Fruit fly (Drosophila melanogaster) whole organism, embryonic: ENCODE results near the gene DCP2.

Experiments used
- Ada2b ChIP-seq: fragments of 200-800 bp; sonication (Bioruptor generic); IDR thresholded peaks from 2 replicates; pipeline ENCODE4 v1.3.6; 2022; ENCODE audit warnings: missing biosample characterization, missing genetic modification characterization
- Bgb ChIP-seq: fragments of 200-800 bp; sonication (Bioruptor generic); IDR thresholded peaks from 2 replicates; pipeline ENCODE4 v1.3.6; 2022; ENCODE audit warnings: missing biosample characterization, missing genetic modification characterization; ENCODE audit not compliant: partially characterized antibody
- CG10209 ChIP-seq: fragments of 200-800 bp; sonication (Bioruptor generic); optimal IDR thresholded peaks from 3 replicates; lab custom pipeline; 2017; ENCODE audit warnings: missing biosample characterization, mild to moderate bottlenecking, missing genetic modification characterization, missing genetic modification reagents
- CG10543 ChIP-seq: fragments of 200-800 bp; sonication (Bioruptor generic); optimal IDR thresholded peaks from 3 replicates; lab custom pipeline; 2017; ENCODE audit warnings: missing biosample characterization, mild to moderate bottlenecking, missing genetic modification characterization, moderate library complexity
- CG10959 ChIP-seq: fragments of 200-800 bp; sonication (Bioruptor generic); IDR thresholded peaks from 2 replicates; pipeline ENCODE4 v1.3.6; 2022; ENCODE audit warnings: missing biosample characterization, missing genetic modification characterization
- CG11695 ChIP-seq: fragments of 200-800 bp; sonication (Bioruptor generic); IDR thresholded peaks from 3 replicates; pipeline ENCODE4 v1.3.6; 2022; ENCODE audit warnings: missing biosample characterization, missing genetic modification characterization
- CG12155 ChIP-seq: fragments of 200-800 bp; sonication (Bioruptor generic); optimal IDR thresholded peaks from 3 replicates; lab custom pipeline; 2016; ENCODE audit warnings: missing biosample characterization, missing genetic modification characterization
- CG12659 ChIP-seq: fragments of 200-800 bp; sonication (Bioruptor generic); optimal IDR thresholded peaks from 3 replicates; lab custom pipeline; 2017; ENCODE audit warnings: mild to moderate bottlenecking, missing biosample characterization, missing genetic modification reagents, missing genetic modification characterization
- CG12942 ChIP-seq: fragments of 200-800 bp; sonication (Bioruptor generic); optimal IDR thresholded peaks from 3 replicates; lab custom pipeline; 2016; ENCODE audit warnings: missing biosample characterization, missing genetic modification characterization
- CG14050 ChIP-seq: fragments of 200-800 bp; sonication (Bioruptor generic); IDR thresholded peaks from 3 replicates; pipeline ENCODE4 v1.3.6; 2022; ENCODE audit warnings: missing biosample characterization, missing genetic modification characterization
- CG14965 ChIP-seq: fragments of 200-800 bp; sonication (Bioruptor generic); optimal IDR thresholded peaks from 2 replicates; lab custom pipeline; 2016; ENCODE audit warnings: missing biosample characterization, missing genetic modification characterization, borderline replicate concordance
- CG1647 ChIP-seq: fragments of 200-800 bp; sonication (Bioruptor generic); optimal IDR thresholded peaks from 3 replicates; lab custom pipeline; 2016; ENCODE audit warnings: missing biosample characterization, missing genetic modification characterization
- CG17186 ChIP-seq: fragments of 200-800 bp; sonication (Bioruptor generic); optimal IDR thresholded peaks from 3 replicates; lab custom pipeline; 2017; ENCODE audit warnings: missing biosample characterization, missing genetic modification reagents, missing genetic modification characterization
- CG17612 ChIP-seq: fragments of 200-800 bp; sonication (Bioruptor generic); IDR thresholded peaks from 2 replicates; pipeline ENCODE4 v1.3.6; 2022; ENCODE audit warnings: missing biosample characterization, missing genetic modification characterization
- CG1832 ChIP-seq: fragments of 200-800 bp; sonication (Bioruptor generic); optimal IDR thresholded peaks from 2 replicates; lab custom pipeline; 2017; ENCODE audit warnings: missing biosample characterization, mild to moderate bottlenecking, missing genetic modification characterization, inconsistent platforms
- CG2120 ChIP-seq: fragments of 200-800 bp; sonication (Bioruptor generic); optimal IDR thresholded peaks from 3 replicates; lab custom pipeline; 2016; ENCODE audit warnings: missing biosample characterization, missing genetic modification characterization
- CG2678 ChIP-seq: fragments of 200-800 bp; sonication (Bioruptor generic); optimal IDR thresholded peaks from 3 replicates; lab custom pipeline; 2019; ENCODE audit warnings: missing biosample characterization, mild to moderate bottlenecking, missing genetic modification characterization, moderate library complexity
- CG3838 ChIP-seq: fragments of 200-800 bp; sonication (Bioruptor generic); optimal IDR thresholded peaks from 3 replicates; lab custom pipeline; 2016; ENCODE audit warnings: missing biosample characterization, missing genetic modification characterization
- CG3995 ChIP-seq: fragments of 200-800 bp; sonication (Bioruptor generic); optimal IDR thresholded peaks from 3 replicates; lab custom pipeline; 2016; ENCODE audit warnings: missing biosample characterization, missing genetic modification characterization
- CG4282 ChIP-seq: fragments of 200-800 bp; sonication (Bioruptor generic); optimal IDR thresholded peaks from 2 replicates; lab custom pipeline; 2016; ENCODE audit warnings: missing biosample characterization, missing genetic modification characterization
- CG4617 ChIP-seq: fragments of 200-800 bp; sonication (Bioruptor generic); optimal IDR thresholded peaks from 3 replicates; lab custom pipeline; 2016; ENCODE audit warnings: missing biosample characterization, missing genetic modification characterization, borderline replicate concordance
- CG5180 ChIP-seq: fragments of 200-800 bp; sonication (Bioruptor generic); optimal IDR thresholded peaks from 3 replicates; lab custom pipeline; 2017; ENCODE audit warnings: missing biosample characterization, missing genetic modification characterization, mild to moderate bottlenecking, moderate library complexity, missing genetic modification reagents
- CG5953 ChIP-seq: fragments of 200-800 bp; sonication (Bioruptor generic); IDR thresholded peaks from 2 replicates; pipeline ENCODE4 v1.3.6; 2022; ENCODE audit warnings: missing biosample characterization, missing genetic modification characterization
- CG6689 ChIP-seq: fragments of 200-800 bp; sonication (Bioruptor generic); IDR thresholded peaks from 2 replicates; pipeline ENCODE4 v1.3.6; 2022; ENCODE audit warnings: missing biosample characterization, missing genetic modification characterization
- CG9609 ChIP-seq: fragments of 200-800 bp; sonication (Bioruptor generic); optimal IDR thresholded peaks from 3 replicates; lab custom pipeline; 2016; ENCODE audit warnings: missing biosample characterization, missing genetic modification characterization
- Dbx ChIP-seq: fragments of 200-800 bp; sonication (Bioruptor generic); IDR thresholded peaks from 3 replicates; pipeline ENCODE4 v1.3.6; 2022; ENCODE audit warnings: missing biosample characterization, missing genetic modification characterization
- Dek ChIP-seq: fragments of 200-800 bp; sonication (Bioruptor generic); optimal IDR thresholded peaks from 3 replicates; lab custom pipeline; 2019; ENCODE audit warnings: missing biosample characterization, mild to moderate bottlenecking, missing genetic modification characterization, moderate library complexity
- Dip2 ChIP-seq: fragments of 200-800 bp; sonication (Bioruptor generic); IDR thresholded peaks from 2 replicates; pipeline ENCODE4 v1.3.6; 2022; ENCODE audit warnings: missing biosample characterization, missing genetic modification characterization
- Drgx ChIP-seq: fragments of 200-800 bp; sonication (Bioruptor generic); IDR thresholded peaks from 2 replicates; pipeline ENCODE4 v1.3.6; 2022; ENCODE audit warnings: missing biosample characterization, missing genetic modification characterization
- GATAe ChIP-seq: fragments of 200-800 bp; sonication (Bioruptor generic); conservative IDR thresholded peaks from 2 replicates; pipeline ENCODE4 v1.3.6; 2022; ENCODE audit warnings: missing biosample characterization, missing genetic modification characterization
- HmgZ ChIP-seq: fragments of 200-800 bp; sonication (Bioruptor generic); optimal IDR thresholded peaks from 2 replicates; lab custom pipeline; 2018; ENCODE audit warnings: missing biosample characterization, mild to moderate bottlenecking, missing genetic modification characterization
- Lim3 ChIP-seq: fragments of 200-800 bp; sonication (Bioruptor generic); IDR thresholded peaks from 2 replicates; pipeline ENCODE4 v1.3.6; 2022; ENCODE audit warnings: missing biosample characterization, missing genetic modification characterization
- Mes4 ChIP-seq: fragments of 200-800 bp; sonication (Bioruptor generic); optimal IDR thresholded peaks from 2 replicates; lab custom pipeline; 2016; ENCODE audit warnings: missing biosample characterization, missing genetic modification characterization
- NC2β ChIP-seq: fragments of 200-800 bp; sonication (Bioruptor generic); optimal IDR thresholded peaks from 2 replicates; lab custom pipeline; 2016; ENCODE audit warnings: missing biosample characterization, missing genetic modification characterization
- Ravus ChIP-seq: fragments of 200-800 bp; sonication (Bioruptor generic); IDR thresholded peaks from 2 replicates; pipeline ENCODE4 v1.3.6; 2022; ENCODE audit warnings: missing biosample characterization, missing genetic modification characterization
- Rx ChIP-seq: fragments of 200-800 bp; sonication (Bioruptor generic); IDR thresholded peaks from 2 replicates; pipeline ENCODE4 v1.3.6; 2022; ENCODE audit warnings: missing biosample characterization, missing genetic modification characterization
- Sox100B ChIP-seq: fragments of 200-800 bp; sonication (Bioruptor generic); optimal IDR thresholded peaks from 3 replicates; lab custom pipeline; 2018; ENCODE audit warnings: missing biosample characterization, mild to moderate bottlenecking, missing genetic modification characterization
- cg ChIP-seq: fragments of 200-800 bp; sonication (Bioruptor generic); optimal IDR thresholded peaks from 3 replicates; lab custom pipeline; 2019; ENCODE audit warnings: missing biosample characterization, mild to moderate bottlenecking, missing genetic modification characterization, moderate library complexity
- chn ChIP-seq: fragments of 200-800 bp; sonication (Bioruptor generic); optimal IDR thresholded peaks from 2 replicates; lab custom pipeline; 2016; ENCODE audit warnings: missing biosample characterization, missing genetic modification characterization
- cwo ChIP-seq: fragments of 200-800 bp; sonication (Bioruptor generic); optimal IDR thresholded peaks from 3 replicates; lab custom pipeline; 2017; ENCODE audit warnings: missing biosample characterization, missing genetic modification characterization, mild to moderate bottlenecking, moderate library complexity, missing genetic modification reagents
- dmrt11E ChIP-seq: fragments of 200-800 bp; sonication (Bioruptor generic); optimal IDR thresholded peaks from 3 replicates; lab custom pipeline; 2018; ENCODE audit warnings: missing biosample characterization, mild to moderate bottlenecking, missing genetic modification characterization, moderate library complexity
- h ChIP-seq: fragments of >200 bp; optimal IDR thresholded peaks from 2 replicates; lab custom pipeline; 2017
- kah ChIP-seq: fragments of 200-800 bp; sonication (Bioruptor generic); optimal IDR thresholded peaks from 2 replicates; lab custom pipeline; 2018; ENCODE audit warnings: missing biosample characterization, mild to moderate bottlenecking, missing genetic modification characterization
- mirr ChIP-seq: fragments of 200-800 bp; sonication (Bioruptor generic); optimal IDR thresholded peaks from 3 replicates; lab custom pipeline; 2018; ENCODE audit warnings: missing biosample characterization, mild to moderate bottlenecking, missing genetic modification characterization
- nmo ChIP-seq: fragments of 200-800 bp; sonication (Bioruptor generic); optimal IDR thresholded peaks from 2 replicates; lab custom pipeline; 2018; ENCODE audit warnings: missing biosample characterization, mild to moderate bottlenecking, missing genetic modification characterization, moderate library complexity
- nom ChIP-seq: fragments of 200-800 bp; sonication (Bioruptor generic); optimal IDR thresholded peaks from 2 replicates; lab custom pipeline; 2017; ENCODE audit warnings: missing biosample characterization, missing genetic modification characterization, mild to moderate bottlenecking, moderate library complexity, missing genetic modification reagents
- odd ChIP-seq: fragments of 200-800 bp; sonication (Bioruptor generic); optimal IDR thresholded peaks from 2 replicates; lab custom pipeline; 2017; ENCODE audit warnings: missing biosample characterization, mild to moderate bottlenecking, missing genetic modification characterization
- sens ChIP-seq: fragments of 200-800 bp; sonication (Bioruptor generic); peaks from one replicate; lab custom pipeline; 2016; ENCODE audit warnings: missing biosample characterization, missing genetic modification characterization
- seq ChIP-seq: fragments of 200-800 bp; sonication (Bioruptor generic); IDR thresholded peaks from 2 replicates; pipeline ENCODE4 v1.3.6; 2022; ENCODE audit warnings: missing biosample characterization, missing genetic modification characterization
- sqz ChIP-seq: fragments of 200-800 bp; sonication (Bioruptor generic); optimal IDR thresholded peaks from 3 replicates; lab custom pipeline; 2018; ENCODE audit warnings: missing biosample characterization, mild to moderate bottlenecking, missing genetic modification characterization
- tx ChIP-seq: fragments of 200-800 bp; sonication (Bioruptor generic); optimal IDR thresholded peaks from 2 replicates; lab custom pipeline; 2016; ENCODE audit warnings: missing biosample characterization, missing genetic modification characterization

Gene DCP2

dm6 chr3L:15823780-15824423, 2.3 kb downstream of the DCP2 start (continued):
- TF ChIP-seq CG10959 (GFP tag; lab: Robert Waterston, UW): no peak
- TF ChIP-seq h (lab: Kevin White, UChicago): no peak
- TF ChIP-seq CG17612: no peak
- TF ChIP-seq dmrt11E: no peak
- no peak for TF ChIP-seq CG9609
- TF ChIP-seq CG14965: no peak
- TF ChIP-seq GATAe: 0 out of 2 replicates have a peak, but pooled peaks have one; percentile 42
- no peak for TF ChIP-seq CG11695
- no peak for TF ChIP-seq CG5953 (GFP tag; lab: Robert Waterston, UW)
- TF ChIP-seq CG1647: no peak
- peak; percentile 98 for TF ChIP-seq mirr (GFP tag; lab: Kevin White, UChicago)
- TF ChIP-seq CG10543: peak; percentile 73
- peak; percentile 15 for TF ChIP-seq cg
- no peak for TF ChIP-seq CG6689
- TF ChIP-seq CG12659 (GFP tag; lab: Kevin White, UChicago): peak; percentile 14
- no peak for TF ChIP-seq tx (GFP tag; lab: Kevin White, UChicago)
- TF ChIP-seq sens (GFP tag; lab: Kevin White, UChicago): peak; percentile 23
- TF ChIP-seq Dbx (GFP tag; lab: Robert Waterston, UW): no peak
- no peak for TF ChIP-seq CG1832 (GFP tag; lab: Kevin White, UChicago)
- no peak for TF ChIP-seq CG4617 (GFP tag; lab: Kevin White, UChicago)
- no peak for TF ChIP-seq CG2120 (GFP tag; lab: Kevin White, UChicago)
- TF ChIP-seq CG10209 (GFP tag; lab: Kevin White, UChicago): no peak
- TF ChIP-seq CG5180 (GFP tag; lab: Kevin White, UChicago): no peak
- no peak for TF ChIP-seq Dek (tag; lab: Kevin White, UChicago)
- no peak for TF ChIP-seq Mes4 (GFP tag; lab: Kevin White, UChicago)
- no peak for TF ChIP-seq CG3995 (GFP tag; lab: Kevin White, UChicago)
- peak; percentile 42 for TF ChIP-seq Sox100B (GFP tag; lab: Kevin White, UChicago)
- TF ChIP-seq CG12942 (GFP tag; lab: Kevin White, UChicago): no peak
- TF ChIP-seq CG17186 (GFP tag; lab: Kevin White, UChicago): no peak
- no peak for TF ChIP-seq NC2β
- TF ChIP-seq sqz (GFP tag; lab: Kevin White, UChicago): no peak
- TF ChIP-seq cwo (GFP tag; lab: Kevin White, UChicago): no peak
- peak; percentile 32 for TF ChIP-seq CG2678 (tag; lab: Kevin White, UChicago)
- TF ChIP-seq odd (GFP tag; lab: Kevin White, UChicago): peak; percentile 14
- no peak for TF ChIP-seq nmo (GFP tag; lab: Kevin White, UChicago)
- TF ChIP-seq HmgZ (tag; lab: Kevin White, UChicago): peak; percentile 34
- no peak for TF ChIP-seq CG12155 (GFP tag; lab: Kevin White, UChicago)
- no peak for TF ChIP-seq CG14050
- no peak for TF ChIP-seq kah
- TF ChIP-seq Lim3 (GFP tag; lab: Robert Waterston, UW): no peak
- TF ChIP-seq Ada2b (GFP tag; lab: Robert Waterston, UW): no peak
- TF ChIP-seq Bgb: no peak
- no peak for TF ChIP-seq CG3838 (GFP tag; lab: Kevin White, UChicago)
- no peak for TF ChIP-seq nom (GFP tag; lab: Kevin White, UChicago)
- TF ChIP-seq Rx (GFP tag; lab: Robert Waterston, UW): no peak
- no peak for TF ChIP-seq Ravus (GFP tag; lab: Robert Waterston, UW)
- no peak; the same call in 1 of the 2 replicates for TF ChIP-seq seq (GFP tag; lab: Robert Waterston, UW)
- no peak for TF ChIP-seq chn (GFP tag; lab: Kevin White, UChicago)
- no peak for TF ChIP-seq Drgx (GFP tag; lab: Robert Waterston, UW)
- no peak for TF ChIP-seq Dip2 (GFP tag; lab: Robert Waterston, UW)
- TF ChIP-seq CG4282 (GFP tag; lab: Kevin White, UChicago): no peak
